Fruit fly (Drosophila melanogaster): Measurements from ENCODE around the gene CG13599.

The CG13599 gene

dm6 chr3R:23964913-23965718, 33.7 kb downstream of the CG13599 start (continued):
- TF ChIP-seq fd102C (GFP tag; optimal IDR thresholded peaks at IDR 0.05) = no peak
- no peak for TF ChIP-seq CG13123 (GFP tag; optimal IDR thresholded peaks at IDR 0.05)
- no peak for TF ChIP-seq CG34422 (GFP tag; IDR thresholded peaks at IDR 0.05)
- no peak for TF ChIP-seq otp (GFP tag; IDR thresholded peaks at IDR 0.05)
- peak; percentile 55 for TF ChIP-seq Med (GFP tag)
- TF ChIP-seq HmgZ (tag; optimal IDR thresholded peaks at IDR 0.05) = no peak
- no peak for TF ChIP-seq CG12659 (GFP tag; optimal IDR thresholded peaks at IDR 0.05)
- TF ChIP-seq abd-A (tag; optimal IDR thresholded peaks at IDR 0.05) = peak; percentile 63
- no peak for TF ChIP-seq Dp (GFP tag; optimal IDR thresholded peaks at IDR 0.05)
- no peak for TF ChIP-seq CG34224 (GFP tag; IDR thresholded peaks at IDR 0.05; ENCODE audit: partially characterized antibody)
- no peak for TF ChIP-seq CG15011 (GFP tag; optimal IDR thresholded peaks at IDR 0.05)
- TF ChIP-seq Deaf1 (tag; optimal IDR thresholded peaks at IDR 0.05) = peak; percentile 73
- peak; percentile 74 for TF ChIP-seq scrt (GFP tag; optimal IDR thresholded peaks at IDR 0.05)
- TF ChIP-seq Nf-YB (GFP tag; optimal IDR thresholded peaks at IDR 0.05) = no peak
- no peak for TF ChIP-seq Atf3 (GFP tag; optimal IDR thresholded peaks at IDR 0.05)
- no peak for TF ChIP-seq rib (GFP tag; IDR thresholded peaks at IDR 0.05)
- TF ChIP-seq fu2 (GFP tag; optimal IDR thresholded peaks at IDR 0.05) = no peak
- TF ChIP-seq D19A (tag; optimal IDR thresholded peaks at IDR 0.05) = no peak
- TF ChIP-seq CG11398 (GFP tag; optimal IDR thresholded peaks at IDR 0.05) = no peak
- no peak for TF ChIP-seq CG17359 (tag; optimal IDR thresholded peaks at IDR 0.05)
- no peak for TF ChIP-seq Ptx1 (GFP tag; IDR thresholded peaks at IDR 0.05)
- no peak for TF ChIP-seq pros (GFP tag; optimal IDR thresholded peaks at IDR 0.05)
- no peak for TF ChIP-seq CG6272 (GFP tag; IDR thresholded peaks at IDR 0.05)
- TF ChIP-seq CG15479 (GFP tag; optimal IDR thresholded peaks at IDR 0.05) = no peak
- TF ChIP-seq crp (GFP tag; optimal IDR thresholded peaks at IDR 0.05) = no peak
- no peak for TF ChIP-seq Atf-2 (GFP tag; optimal IDR thresholded peaks at IDR 0.05)
- TF ChIP-seq gem (tag; optimal IDR thresholded peaks at IDR 0.05) = no peak
- TF ChIP-seq lab (GFP tag; optimal IDR thresholded peaks at IDR 0.05) = peak; percentile 2
- TF ChIP-seq Trl (optimal IDR thresholded peaks at IDR 0.05) = peak; percentile 67 to 81
- no peak for TF ChIP-seq Trl (GFP tag; optimal IDR thresholded peaks at IDR 0.05)
- no peak for TF ChIP-seq gcm (GFP tag; optimal IDR thresholded peaks at IDR 0.05)
- TF ChIP-seq MBD-R2 (GFP tag; IDR thresholded peaks at IDR 0.05) = no peak
- no peak for TF ChIP-seq sim (GFP tag; IDR thresholded peaks at IDR 0.05)
- no peak for TF ChIP-seq CG11504 (tag; optimal IDR thresholded peaks at IDR 0.05)
- TF ChIP-seq CG11696 (GFP tag; IDR thresholded peaks at IDR 0.05) = peak; percentile 57
- TF ChIP-seq CG5953 (GFP tag; IDR thresholded peaks at IDR 0.05) = no peak
- peak; percentile 50 for TF ChIP-seq sqz (GFP tag; optimal IDR thresholded peaks at IDR 0.05)
- no peak for TF ChIP-seq pnt (GFP tag; optimal IDR thresholded peaks at IDR 0.05)
- no peak for TF ChIP-seq gcm2 (GFP tag; optimal IDR thresholded peaks at IDR 0.05)
- no peak for TF ChIP-seq CG34376 (GFP tag; optimal IDR thresholded peaks at IDR 0.05)
- no peak for TF ChIP-seq tin (GFP tag; optimal IDR thresholded peaks at IDR 0.05)
- peak; percentile 29; the same call in 1 of the 2 replicates for TF ChIP-seq Adf1 (GFP tag; IDR thresholded peaks at IDR 0.05)
- no peak for TF ChIP-seq klu (GFP tag; IDR thresholded peaks at IDR 0.05)
- TF ChIP-seq en (GFP tag; optimal IDR thresholded peaks at IDR 0.05) = no peak
- TF ChIP-seq CG18619 (GFP tag; optimal IDR thresholded peaks at IDR 0.05) = no peak
- TF ChIP-seq ems (GFP tag; optimal IDR thresholded peaks at IDR 0.05) = no peak
- no peak for TF ChIP-seq mld (GFP tag; IDR thresholded peaks at IDR 0.05; ENCODE audit: partially characterized antibody)
- TF ChIP-seq nom (GFP tag; optimal IDR thresholded peaks at IDR 0.05) = no peak
- 0 out of 4 replicates have a peak, but pooled peaks have one; percentile 37 for TF ChIP-seq chinmo (GFP tag; IDR thresholded peaks at IDR 0.05; ENCODE audit: partially characterized antibody)
- no peak for TF ChIP-seq tio (GFP tag; optimal IDR thresholded peaks at IDR 0.05)
